Worm (Caenorhabditis elegans): ENCODE data around the gene R02F2.1.

R02F2.1 gene

ce11 chrIII:5546309-5546708, 44.6 kb downstream of the R02F2.1 start:
- TF ChIP-seq saeg-2 (GFP tag; IDR thresholded peaks at IDR 0.05) (no peak), pha-4 (GFP tag; IDR thresholded peaks at IDR 0.05) (no peak), pha-4 (tag; optimal IDR thresholded peaks at IDR 0.05) (no peak), D1046.2 (GFP tag; IDR thresholded peaks at IDR 0.05) (no peak), mep-1 (tag; optimal IDR thresholded peaks at IDR 0.05) (no peak), mes-2 (tag; optimal IDR thresholded peaks at IDR 0.05; ENCODE audit: poor library complexity, severe bottlenecking) (peak; percentile 14), lin-13 (GFP tag; optimal IDR thresholded peaks at IDR 0.05) (no peak), nhr-28 (tag; optimal IDR thresholded peaks at IDR 0.05) (peak; percentile 49), nhr-48 (tag; optimal IDR thresholded peaks at IDR 0.05) (peak; percentile 19), mdl-1 (tag; optimal IDR thresholded peaks at IDR 0.05) (peak in 1 of 2 experiments; percentile 51), dve-1 (tag; optimal IDR thresholded peaks at IDR 0.05; ENCODE audit: insufficient read depth) (peak; percentile 38), hlh-30 (tag; optimal IDR thresholded peaks at IDR 0.05; ENCODE audit: insufficient read depth) (peak; percentile 2)

- TF ChIP-seq dmd-6 (GFP tag; IDR thresholded peaks at IDR 0.05) (peak; percentile 55), lin-15B (tag; optimal IDR thresholded peaks at IDR 0.05) (no peak), pqm-1 (tag; optimal IDR thresholded peaks at IDR 0.05) (peak; percentile 70), daf-16 (GFP tag; optimal IDR thresholded peaks at IDR 0.05) (no peak), daf-16 (tag; optimal IDR thresholded peaks at IDR 0.05) (peak; percentile 30), mxl-3 (GFP tag; optimal IDR thresholded peaks at IDR 0.05) (peak; percentile 31)
These were observed 45.0 kb downstream of the R02F2.1 start, which contains the start of gene F09F7.5 for ce11 chrIII:5546730-5547129. F09F7.5 (plus strand) TSS chrIII:5546987.

- TF ChIP-seq unc-62 (GFP tag; optimal IDR thresholded peaks at IDR 0.05 in 1 of 2): peak in 1 of 2 experiments; percentile 61
- TF ChIP-seq unc-62 (tag; optimal IDR thresholded peaks at IDR 0.05): no peak
- no peak for TF ChIP-seq daf-12 (tag; optimal IDR thresholded peaks at IDR 0.05)
- no peak for TF ChIP-seq set-16 (GFP tag; IDR thresholded peaks at IDR 0.05)
- no peak for TF ChIP-seq Y105C5A.15 (GFP tag; IDR thresholded peaks at IDR 0.05)
- TF ChIP-seq F26F4.8 (GFP tag; conservative IDR thresholded peaks at IDR 0.05): no peak
- no peak for TF ChIP-seq unc-130 (GFP tag; optimal IDR thresholded peaks at IDR 0.05)
- no peak for TF ChIP-seq madf-5 (GFP tag; IDR thresholded peaks at IDR 0.05)
- TF ChIP-seq aha-1 (tag): peak; percentile 42
- TF ChIP-seq zip-11 (GFP tag; IDR thresholded peaks at IDR 0.05): no peak
- TF ChIP-seq cey-2 (tag; optimal IDR thresholded peaks at IDR 0.05; ENCODE audit: borderline replicate concordance, insufficient read depth): peak; percentile 6
- peak in 1 of 2 experiments; percentile 32 for TF ChIP-seq mdl-1 (tag; optimal IDR thresholded peaks at IDR 0.05)
- no peak for TF ChIP-seq spr-1 (tag; optimal IDR thresholded peaks at IDR 0.05)
- TF ChIP-seq lim-7 (GFP tag; IDR thresholded peaks at IDR 0.05): no peak
- TF ChIP-seq daf-16 (GFP tag; optimal IDR thresholded peaks at IDR 0.05): no peak
- no peak for TF ChIP-seq daf-16 (tag; optimal IDR thresholded peaks at IDR 0.05)
- TF ChIP-seq tra-1 (GFP tag; IDR thresholded peaks at IDR 0.05): no peak
- TF ChIP-seq lin-29 (GFP tag; IDR thresholded peaks at IDR 0.05): peak; percentile 9; the same call in 1 of the 2 replicates
- TF ChIP-seq F44E2.7 (GFP tag; IDR thresholded peaks at IDR 0.05): no peak
- peak; percentile 48 for TF ChIP-seq nhr-28 (tag; optimal IDR thresholded peaks at IDR 0.05)
- TF ChIP-seq ama-1 (optimal IDR thresholded peaks at IDR 0.05): no peak
- TF ChIP-seq Y75B8A.6 (GFP tag; IDR thresholded peaks at IDR 0.05): no peak
- no peak for TF ChIP-seq ceh-82 (tag; optimal IDR thresholded peaks at IDR 0.05)
- TF ChIP-seq spr-3 (GFP tag; optimal IDR thresholded peaks at IDR 0.05): no peak
- peak; percentile 23 for TF ChIP-seq dve-1 (tag; optimal IDR thresholded peaks at IDR 0.05; ENCODE audit: insufficient read depth)
- no peak for TF ChIP-seq ces-1 (GFP tag; optimal IDR thresholded peaks at IDR 0.05)
- 0 out of 2 replicates have a peak, but pooled peaks have one; percentile 12 for TF ChIP-seq dmd-6 (GFP tag; IDR thresholded peaks at IDR 0.05)
- peak; percentile 18 for TF ChIP-seq hlh-30 (tag; optimal IDR thresholded peaks at IDR 0.05; ENCODE audit: insufficient read depth)
- TF ChIP-seq ceh-44 (GFP tag; IDR thresholded peaks at IDR 0.05): no peak
These were observed 48.5 kb downstream of the R02F2.1 start for ce11 chrIII:5550193-5550592.
